Fruit fly (Drosophila melanogaster) whole organism, pupa: Measurements from ENCODE around the gene Top3alpha.

Source experiments
- CG10348 ChIP-seq: fragments of 200-800 bp; sonication (Bioruptor generic); IDR thresholded peaks from 2 replicates; pipeline ENCODE4 v1.3.6; 2022; ENCODE audit warnings: missing biosample characterization, missing genetic modification characterization
- CG13204 ChIP-seq: fragments of 200-800 bp; sonication (Bioruptor generic); optimal IDR thresholded peaks from 2 replicates; lab custom pipeline; 2018; ENCODE audit warnings: missing biosample characterization, mild to moderate bottlenecking, missing genetic modification characterization, moderate library complexity
- CG17806 ChIP-seq: fragments of 200-800 bp; sonication (Bioruptor generic); optimal IDR thresholded peaks from 2 replicates; lab custom pipeline; 2018; ENCODE audit warnings: missing biosample characterization, mild to moderate bottlenecking, missing genetic modification characterization, moderate library complexity
- CG34367 ChIP-seq: fragments of 200-800 bp; sonication (Bioruptor generic); optimal IDR thresholded peaks from 2 replicates; lab custom pipeline; 2018; ENCODE audit warnings: missing biosample characterization, mild to moderate bottlenecking, missing genetic modification characterization
- Ets98B ChIP-seq: fragments of 200-800 bp; sonication (Bioruptor generic); IDR thresholded peaks from 2 replicates; pipeline ENCODE4 v1.3.6; 2022; ENCODE audit warnings: missing biosample characterization, missing genetic modification characterization
- Snoo ChIP-seq: fragments of 200-800 bp; sonication (Bioruptor generic); optimal IDR thresholded peaks from 3 replicates; lab custom pipeline; 2017; ENCODE audit warnings: missing biosample characterization, mild to moderate bottlenecking, missing genetic modification characterization, inconsistent platforms
- fd96Ca ChIP-seq: fragments of 200-800 bp; sonication (Bioruptor generic); IDR thresholded peaks from 3 replicates; pipeline ENCODE4 v1.3.6; 2022; ENCODE audit warnings: missing biosample characterization, missing genetic modification characterization
- rn ChIP-seq: fragments of 200-800 bp; sonication (Bioruptor generic); IDR thresholded peaks from 2 replicates; pipeline ENCODE4 v1.3.6; 2022; ENCODE audit warnings: missing biosample characterization, missing genetic modification characterization

DNA sequence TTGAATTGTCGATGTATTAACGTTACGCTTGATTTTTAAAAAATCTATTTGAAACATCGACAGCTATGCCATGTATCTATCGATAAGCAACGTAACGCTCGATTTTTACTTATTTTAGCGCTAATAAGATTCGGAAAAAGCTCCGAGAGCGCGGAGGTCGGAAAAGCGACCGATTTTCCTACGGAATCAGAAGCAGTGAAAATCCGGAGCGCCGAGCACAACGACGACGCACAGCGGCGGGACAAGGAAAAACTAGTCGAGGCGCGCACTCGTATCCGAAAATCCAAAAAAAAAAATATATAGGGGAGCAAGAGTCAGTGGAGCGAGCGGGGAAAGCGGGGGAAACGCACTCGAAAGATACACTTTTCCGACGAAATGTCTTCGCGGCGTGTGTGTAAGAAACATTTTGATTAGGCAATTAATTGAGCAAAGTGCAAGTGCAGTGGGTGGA is 20.7 kb downstream of the Top3alpha start, which contains the start of gene CG10132:
- TF ChIP-seq Ets98B (GFP tag; lab: Robert Waterston, UW) (no peak), rn (GFP tag; lab: Robert Waterston, UW) (no peak), CG13204 (no peak), CG10348 (GFP tag; lab: Robert Waterston, UW) (no peak), CG34367 (tag; lab: Kevin White, UChicago) (no peak), Snoo (tag; lab: Kevin White, UChicago) (no peak), fd96Ca (GFP tag; lab: Robert Waterston, UW) (peak; percentile 11; the same call in 1 of the 3 replicates), CG17806 (no peak)
